Worm (Caenorhabditis elegans): ENCODE measurements around the gene T28D9.11.

DNA sequence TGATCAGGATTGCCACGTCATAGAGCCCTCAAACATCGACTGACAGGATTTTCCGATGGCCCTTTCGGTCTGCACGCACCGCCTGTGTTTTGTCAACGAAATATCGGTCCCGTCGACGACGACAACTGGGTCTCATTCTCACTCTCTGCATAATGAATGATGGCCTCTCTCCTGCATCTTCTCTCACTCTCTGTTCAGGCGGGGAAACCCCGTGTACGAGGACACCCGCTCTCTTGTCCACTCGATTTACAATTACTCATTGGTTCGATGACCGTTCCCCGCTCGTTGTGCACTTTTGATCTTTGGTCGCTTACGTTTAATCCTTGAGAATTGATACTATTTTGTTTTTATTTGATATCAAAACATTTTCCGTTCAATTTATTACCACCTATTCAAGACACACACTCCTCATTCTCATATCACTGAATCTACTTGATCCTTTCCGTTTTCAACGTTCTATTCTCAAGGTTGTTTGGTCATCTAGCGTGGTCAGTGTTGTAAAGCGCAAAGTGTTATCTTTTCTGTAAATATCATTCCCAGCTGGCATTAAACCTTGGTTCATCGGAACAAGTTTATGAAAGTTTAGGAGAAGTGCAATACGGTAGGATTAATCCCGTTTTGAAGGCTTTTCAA lies 30.9 kb upstream of the T28D9.11 start:
- TF ChIP-seq lin-39 (tag; optimal IDR thresholded peaks at IDR 0.05) (no peak), zag-1 (tag; optimal IDR thresholded peaks at IDR 0.05) (no peak)

All from whole organism, L1 larva.